Fruit fly (Drosophila melanogaster): ENCODE data around the gene CG5888.

Gene CG5888

DNA sequence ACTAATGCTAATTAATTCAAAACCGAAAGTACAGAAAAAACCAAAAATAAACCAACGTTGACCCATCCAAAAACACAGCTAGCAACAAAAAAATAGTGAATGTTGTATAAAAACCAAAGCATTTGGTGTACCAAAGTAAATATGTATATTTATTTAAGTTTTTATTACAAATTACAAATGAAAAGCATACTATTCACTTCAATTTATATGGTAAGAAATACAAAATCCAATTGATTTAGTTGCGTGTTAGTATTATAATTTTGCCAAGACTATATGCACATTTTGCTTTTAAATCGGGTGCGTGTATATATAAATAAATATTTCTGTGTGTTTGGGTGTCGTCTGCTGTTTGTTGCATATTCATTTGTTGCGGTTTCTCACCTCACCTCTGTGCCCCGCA, 48.9 kb upstream of the CG5888 start:
- peak; percentile 1 for TF ChIP-seq Sox102F (GFP tag; optimal IDR thresholded peaks at IDR 0.05)
- peak; percentile 1 for TF ChIP-seq Sox100B (GFP tag; optimal IDR thresholded peaks at IDR 0.05)
- TF ChIP-seq CG17328 (GFP tag; IDR thresholded peaks at IDR 0.05): no peak
- TF ChIP-seq dmrt99B (tag; optimal IDR thresholded peaks at IDR 0.05): peak; percentile 27
- peak; percentile 26; the same call in 1 of the 2 replicates for TF ChIP-seq Drgx (GFP tag; IDR thresholded peaks at IDR 0.05)

DNA sequence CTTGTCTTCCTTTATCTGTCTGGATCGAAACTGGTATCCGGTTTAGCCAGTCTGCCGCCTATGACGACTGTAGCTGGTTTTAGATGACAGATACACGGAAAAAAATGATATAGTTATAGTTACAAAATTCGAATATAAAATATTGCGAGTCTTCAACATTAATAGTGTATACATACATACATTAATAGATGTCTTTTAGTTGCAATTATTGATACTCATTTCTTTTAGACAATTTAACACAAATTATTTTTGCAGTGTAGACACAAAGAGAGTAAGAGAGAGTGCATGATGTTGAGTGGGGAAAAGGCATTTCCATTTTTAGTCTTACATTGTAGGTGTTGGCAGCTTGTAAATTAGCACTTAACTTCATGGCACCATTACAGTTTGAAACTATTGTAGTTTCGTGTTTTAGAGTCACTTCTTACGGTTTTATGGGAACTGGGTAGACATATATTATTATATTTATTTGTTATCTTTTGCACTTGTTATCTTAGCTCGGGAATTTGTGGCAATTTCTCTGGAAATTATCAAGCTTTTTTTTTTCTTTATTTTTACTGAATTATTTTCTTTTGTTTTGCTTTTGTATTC, 47.0 kb upstream of the CG5888 start:
- TF ChIP-seq CG13775 (GFP tag; optimal IDR thresholded peaks at IDR 0.05) (peak; percentile 71), sr (GFP tag; IDR thresholded peaks at IDR 0.05) (no peak), CG2202 (tag; optimal IDR thresholded peaks at IDR 0.05) (peak; percentile 91), fd3F (GFP tag; optimal IDR thresholded peaks at IDR 0.05) (peak; percentile 73), sug (tag; optimal IDR thresholded peaks at IDR 0.05) (no peak), CG17385 (GFP tag; optimal IDR thresholded peaks at IDR 0.05) (peak; percentile 89), TFAM (GFP tag; optimal IDR thresholded peaks at IDR 0.05) (no peak), cad (GFP tag; optimal IDR thresholded peaks at IDR 0.05) (peak; percentile 48), CG34224 (GFP tag; IDR thresholded peaks at IDR 0.05; ENCODE audit: partially characterized antibody) (no peak), CG13287 (GFP tag; IDR thresholded peaks at IDR 0.05; ENCODE audit: partially characterized antibody) (no peak), Elba2 (GFP tag; optimal IDR thresholded peaks at IDR 0.05) (peak; percentile 3), Six4 (GFP tag; optimal IDR thresholded peaks at IDR 0.05) (no peak), CG16815 (GFP tag; optimal IDR thresholded peaks at IDR 0.05) (peak; percentile 73), CG31365 (tag; optimal IDR thresholded peaks at IDR 0.05) (no peak), CG7987 (GFP tag; optimal IDR thresholded peaks at IDR 0.05) (no peak), mam (GFP tag; optimal IDR thresholded peaks at IDR 0.05) (peak; percentile 40), unc-4 (GFP tag; IDR thresholded peaks at IDR 0.05; ENCODE audit: partially characterized antibody) (no peak), NK7.1 (GFP tag; optimal IDR thresholded peaks at IDR 0.05) (no peak), CG7839 (tag; optimal IDR thresholded peaks at IDR 0.05) (peak; percentile 34), sima (GFP tag; optimal IDR thresholded peaks at IDR 0.05) (no peak), ci (GFP tag; IDR thresholded peaks at IDR 0.05) (peak; percentile 96), CHES-1-like (GFP tag; optimal IDR thresholded peaks at IDR 0.05) (peak; percentile 65), corto (GFP tag; optimal IDR thresholded peaks at IDR 0.05) (no peak), ttk (GFP tag; IDR thresholded peaks at IDR 0.05) (peak; percentile 84), CG9609 (GFP tag; optimal IDR thresholded peaks at IDR 0.05) (peak; percentile 73), ash1 (GFP tag; optimal IDR thresholded peaks at IDR 0.05) (no peak), Chrac-16 (GFP tag; optimal IDR thresholded peaks at IDR 0.05) (peak; percentile 84), zen (tag; optimal IDR thresholded peaks at IDR 0.05) (no peak), CG12104 (GFP tag; optimal IDR thresholded peaks at IDR 0.05) (no peak), psq (GFP tag; optimal IDR thresholded peaks at IDR 0.05) (peak; percentile 18), CG6854 (GFP tag; optimal IDR thresholded peaks at IDR 0.05) (no peak), kay (GFP tag; optimal IDR thresholded peaks at IDR 0.05) (no peak), CG12942 (GFP tag; optimal IDR thresholded peaks at IDR 0.05) (peak; percentile 77), hth (optimal IDR thresholded peaks at IDR 0.05) (no peak), Lhr (GFP tag; optimal IDR thresholded peaks at IDR 0.05) (peak; percentile 63), lola (GFP tag; optimal IDR thresholded peaks at IDR 0.05) (peak in 1 of 3 experiments; percentile 92), Usf (GFP tag; optimal IDR thresholded peaks at IDR 0.05) (peak; percentile 39), dysf (GFP tag; IDR thresholded peaks at IDR 0.05) (peak; percentile 79), gsb-n (tag; optimal IDR thresholded peaks at IDR 0.05) (peak; percentile 95), ham (GFP tag; IDR thresholded peaks at IDR 0.05) (no peak), CG17568 (GFP tag; optimal IDR thresholded peaks at IDR 0.05) (peak; percentile 84), sens-2 (GFP tag; IDR thresholded peaks at IDR 0.05) (peak; percentile 59; the same call in 1 of the 2 replicates), MBD-R2 (GFP tag; IDR thresholded peaks at IDR 0.05) (no peak), unpg (GFP tag; optimal IDR thresholded peaks at IDR 0.05) (peak; percentile 95)
